Fruit fly (Drosophila melanogaster) whole organism, pupa: ENCODE results near the gene CG11843.

ENCODE experiments used
- CG10348 ChIP-seq: fragments of 200-800 bp; sonication (Bioruptor generic); IDR thresholded peaks from 2 replicates; pipeline ENCODE4 v1.3.6; 2022; ENCODE audit warnings: missing biosample characterization, missing genetic modification characterization
- CG12605 ChIP-seq: fragments of 200-800 bp; sonication (Bioruptor generic); IDR thresholded peaks from 2 replicates; pipeline ENCODE4 v1.3.6; 2022; ENCODE audit warnings: missing biosample characterization, missing genetic modification characterization
- CG13204 ChIP-seq: fragments of 200-800 bp; sonication (Bioruptor generic); optimal IDR thresholded peaks from 2 replicates; lab custom pipeline; 2018; ENCODE audit warnings: missing biosample characterization, mild to moderate bottlenecking, missing genetic modification characterization, moderate library complexity
- CG14655 ChIP-seq: fragments of 200-800 bp; sonication (Bioruptor generic); optimal IDR thresholded peaks from 3 replicates; lab custom pipeline; 2017; ENCODE audit warnings: mild to moderate bottlenecking, missing biosample characterization, missing genetic modification reagents, missing genetic modification characterization
- CG15710 ChIP-seq: fragments of 200-800 bp; sonication (Bioruptor generic); optimal IDR thresholded peaks from 2 replicates; lab custom pipeline; 2018; ENCODE audit warnings: missing biosample characterization, mild to moderate bottlenecking, missing genetic modification characterization, moderate library complexity
- CG17806 ChIP-seq: fragments of 200-800 bp; sonication (Bioruptor generic); optimal IDR thresholded peaks from 2 replicates; lab custom pipeline; 2018; ENCODE audit warnings: missing biosample characterization, mild to moderate bottlenecking, missing genetic modification characterization, moderate library complexity
- CG32121 ChIP-seq: fragments of 200-800 bp; sonication (Bioruptor generic); IDR thresholded peaks from 2 replicates; pipeline ENCODE4 v1.3.6; 2022; ENCODE audit warnings: missing biosample characterization, missing genetic modification characterization
- CG34367 ChIP-seq: fragments of 200-800 bp; sonication (Bioruptor generic); optimal IDR thresholded peaks from 2 replicates; lab custom pipeline; 2018; ENCODE audit warnings: missing biosample characterization, mild to moderate bottlenecking, missing genetic modification characterization
- CG4496 ChIP-seq: fragments of 200-800 bp; sonication (Bioruptor generic); IDR thresholded peaks from 3 replicates; pipeline ENCODE4 v1.3.6; 2022; ENCODE audit warnings: missing biosample characterization, missing genetic modification characterization
- CG8159 ChIP-seq: fragments of 200-800 bp; sonication (Bioruptor generic); optimal IDR thresholded peaks from 3 replicates; lab custom pipeline; 2018; ENCODE audit warnings: missing biosample characterization, mild to moderate bottlenecking, missing genetic modification characterization, moderate library complexity
- CG8301 ChIP-seq: fragments of 200-800 bp; sonication (Bioruptor generic); optimal IDR thresholded peaks from 2 replicates; lab custom pipeline; 2018; ENCODE audit warnings: missing biosample characterization, mild to moderate bottlenecking, missing genetic modification characterization
- CG9948 ChIP-seq: fragments of 200-800 bp; sonication (Bioruptor generic); optimal IDR thresholded peaks from 2 replicates; lab custom pipeline; 2018; ENCODE audit warnings: missing biosample characterization, mild to moderate bottlenecking, missing genetic modification characterization, moderate library complexity
- D1 ChIP-seq: fragments of 200-800 bp; sonication (Bioruptor generic); optimal IDR thresholded peaks from 2 replicates; lab custom pipeline; 2018; ENCODE audit warnings: missing biosample characterization, mild to moderate bottlenecking, missing genetic modification characterization, moderate library complexity
- EcR ChIP-seq: fragments of 200-800 bp; sonication (Bioruptor generic); optimal IDR thresholded peaks from 3 replicates; lab custom pipeline; 2019; ENCODE audit warnings: missing biosample characterization, missing genetic modification characterization, mild to moderate bottlenecking, moderate library complexity, missing genetic modification reagents
- Ets98B ChIP-seq: fragments of 200-800 bp; sonication (Bioruptor generic); IDR thresholded peaks from 2 replicates; pipeline ENCODE4 v1.3.6; 2022; ENCODE audit warnings: missing biosample characterization, missing genetic modification characterization
- Pif1A ChIP-seq: fragments of 200-800 bp; sonication (Bioruptor generic); optimal IDR thresholded peaks from 3 replicates; lab custom pipeline; 2016; ENCODE audit warnings: missing biosample characterization, missing genetic modification characterization
- Pif1B ChIP-seq: fragments of 200-800 bp; sonication (Bioruptor generic); optimal IDR thresholded peaks from 3 replicates; lab custom pipeline; 2016; ENCODE audit warnings: missing biosample characterization, missing genetic modification characterization
- Snoo ChIP-seq: fragments of 200-800 bp; sonication (Bioruptor generic); optimal IDR thresholded peaks from 3 replicates; lab custom pipeline; 2017; ENCODE audit warnings: missing biosample characterization, mild to moderate bottlenecking, missing genetic modification characterization, inconsistent platforms
- fd96Ca ChIP-seq: fragments of 200-800 bp; sonication (Bioruptor generic); IDR thresholded peaks from 3 replicates; pipeline ENCODE4 v1.3.6; 2022; ENCODE audit warnings: missing biosample characterization, missing genetic modification characterization
- gl ChIP-seq: fragments of 200-800 bp; sonication (Bioruptor generic); optimal IDR thresholded peaks from 2 replicates; lab custom pipeline; 2018; ENCODE audit warnings: missing biosample characterization, mild to moderate bottlenecking, missing genetic modification characterization
- rn ChIP-seq: fragments of 200-800 bp; sonication (Bioruptor generic); IDR thresholded peaks from 2 replicates; pipeline ENCODE4 v1.3.6; 2022; ENCODE audit warnings: missing biosample characterization, missing genetic modification characterization

CG11843 gene

DNA sequence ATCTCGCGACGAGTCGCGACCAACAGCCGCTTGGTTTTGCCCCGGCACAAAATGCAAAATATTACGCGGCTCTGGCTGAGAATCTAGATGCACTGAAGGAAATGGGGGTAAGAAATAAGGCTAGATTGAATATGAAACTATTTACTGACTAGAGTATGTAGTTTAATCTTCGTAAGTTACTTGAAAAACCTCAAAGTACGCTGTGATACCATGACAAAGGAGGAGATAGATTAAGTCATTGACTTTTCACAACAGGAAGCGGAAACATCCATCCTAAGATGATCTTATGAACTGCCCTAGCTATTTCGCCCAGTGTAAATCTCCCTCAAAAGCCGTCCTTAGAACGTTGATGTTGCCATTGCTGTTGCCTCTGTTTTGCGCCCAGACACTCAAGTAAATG is 40.0 kb downstream of the CG11843 start:
- TF ChIP-seq fd96Ca (peak; percentile 79), Snoo (peak; percentile 8), CG13204 (peak; percentile 17), CG12605 (GFP tag; lab: Robert Waterston, UW) (peak; percentile 48; the same call in 1 of the 2 replicates), D1 (tag; lab: Kevin White, UChicago) (peak; percentile 27), Pif1A (GFP tag; lab: Kevin White, UChicago) (peak; percentile 65), CG17806 (peak; percentile 81), CG8159 (tag; lab: Kevin White, UChicago) (peak; percentile 78), gl (tag; lab: Kevin White, UChicago) (peak; percentile 57), Ets98B (no peak; the same call in 1 of the 2 replicates), CG10348 (GFP tag; lab: Robert Waterston, UW) (no peak), CG34367 (peak; percentile 70), CG15710 (tag; lab: Kevin White, UChicago) (peak; percentile 66), Pif1B (GFP tag; lab: Kevin White, UChicago) (peak; percentile 32), EcR (no peak), CG32121 (GFP tag; lab: Robert Waterston, UW) (peak; percentile 27; the same call in 1 of the 2 replicates), CG4496 (GFP tag; lab: Robert Waterston, UW) (peak; percentile 62; the same call in 1 of the 3 replicates), CG9948 (tag; lab: Kevin White, UChicago) (peak; percentile 81), CG8301 (tag; lab: Kevin White, UChicago) (peak; percentile 84), rn (no peak), CG14655 (GFP tag; lab: Kevin White, UChicago) (peak; percentile 88)
- TF ChIP-seq, all 21 proteins: peak for 17

DNA sequence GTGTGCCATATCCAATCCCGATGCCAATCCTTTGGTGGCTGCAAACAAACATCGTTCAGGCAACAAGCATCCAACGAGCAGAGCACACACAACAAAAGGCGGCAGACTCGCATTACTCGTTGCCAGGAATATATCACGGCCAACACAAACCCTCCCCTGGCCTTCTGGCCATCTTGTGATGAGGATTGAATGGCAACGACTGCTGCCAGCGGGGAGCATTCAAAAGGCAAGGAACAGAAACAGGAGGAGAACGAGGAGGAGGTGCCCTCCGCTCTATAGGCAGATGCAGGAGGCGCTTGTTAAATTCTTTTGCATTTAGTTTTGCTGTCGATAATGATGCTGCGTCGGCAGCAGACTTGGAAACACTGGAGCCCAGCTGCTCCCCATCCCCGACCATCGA is 41.4 kb downstream of the CG11843 start:
- peak; percentile 51 for TF ChIP-seq EcR
- no peak for TF ChIP-seq CG8159 (tag; lab: Kevin White, UChicago)
- TF ChIP-seq CG4496 (GFP tag; lab: Robert Waterston, UW), result peak; percentile 19; the same call in 1 of the 3 replicates
- peak; percentile 42 for TF ChIP-seq CG13204

DNA sequence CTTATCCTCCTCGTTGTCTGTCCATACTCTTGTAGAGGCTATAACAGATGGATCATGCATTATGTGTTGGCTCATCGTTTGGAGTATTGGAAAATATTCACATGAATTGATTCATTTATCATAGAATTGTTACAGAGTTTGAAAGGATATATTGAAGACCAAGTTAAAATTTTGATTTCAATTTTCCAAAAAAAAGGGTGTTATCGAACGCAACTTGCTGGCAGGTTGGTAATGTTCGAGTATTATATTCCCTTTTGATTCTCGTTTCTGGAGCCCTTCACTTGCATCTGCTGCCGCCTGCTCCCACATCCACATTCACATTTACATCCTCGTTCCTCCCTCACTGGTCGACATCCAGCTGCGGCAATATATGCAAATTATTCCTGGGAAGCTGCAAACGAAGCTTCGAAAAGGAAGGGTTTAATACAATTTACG is 41.9 kb downstream of the CG11843 start:
- peak; percentile 83 for TF ChIP-seq CG17806
- TF ChIP-seq CG13204, result no peak
- peak; percentile 90 for TF ChIP-seq CG15710 (tag; lab: Kevin White, UChicago)
- no peak for TF ChIP-seq Pif1A (GFP tag; lab: Kevin White, UChicago)
- no peak for TF ChIP-seq CG14655 (GFP tag; lab: Kevin White, UChicago)
- peak; percentile 75 for TF ChIP-seq CG4496 (GFP tag; lab: Robert Waterston, UW)
- TF ChIP-seq fd96Ca, result 0 out of 3 replicates have a peak, but pooled peaks have one; percentile 39
- TF ChIP-seq Snoo, result no peak
- TF ChIP-seq CG8301 (tag; lab: Kevin White, UChicago), result no peak
- TF ChIP-seq CG32121 (GFP tag; lab: Robert Waterston, UW), result no peak
- 0 out of 2 replicates have a peak, but pooled peaks have one; percentile 23 for TF ChIP-seq rn
- peak; percentile 71 for TF ChIP-seq gl (tag; lab: Kevin White, UChicago)
- TF ChIP-seq CG34367, result peak; percentile 86
- no peak for TF ChIP-seq Pif1B (GFP tag; lab: Kevin White, UChicago)
- peak; percentile 48 for TF ChIP-seq Ets98B
- no peak for TF ChIP-seq D1 (tag; lab: Kevin White, UChicago)
- TF ChIP-seq CG12605 (GFP tag; lab: Robert Waterston, UW), result peak; percentile 34; the same call in 1 of the 2 replicates
- TF ChIP-seq CG9948 (tag; lab: Kevin White, UChicago), result peak; percentile 78
- peak; percentile 87 for TF ChIP-seq CG8159 (tag; lab: Kevin White, UChicago)
- no peak for TF ChIP-seq EcR
- TF ChIP-seq CG10348 (GFP tag; lab: Robert Waterston, UW), result no peak

DNA sequence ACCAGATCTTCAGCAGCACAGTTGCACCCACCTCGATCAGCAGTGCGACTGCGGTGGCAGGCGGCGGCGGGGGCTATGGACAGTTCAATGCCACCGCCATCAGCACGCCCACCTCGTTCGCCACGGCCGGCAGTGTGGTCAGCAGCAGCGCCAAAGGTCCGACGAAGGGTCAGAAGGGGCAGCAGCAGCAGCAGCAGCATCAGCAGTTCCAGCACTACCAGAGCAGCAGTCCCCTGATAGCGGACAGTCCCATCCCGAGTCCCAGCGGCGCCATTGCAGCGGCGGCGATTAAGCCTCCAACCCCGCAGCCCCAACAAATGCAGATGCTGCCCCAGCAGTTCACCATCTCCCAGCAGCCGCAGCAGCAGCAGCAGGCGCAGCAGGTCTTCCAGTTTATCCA is 43.9 kb downstream of the CG11843 start:
- TF ChIP-seq CG8159 (tag; lab: Kevin White, UChicago), result no peak
- no peak for TF ChIP-seq CG4496 (GFP tag; lab: Robert Waterston, UW)
- TF ChIP-seq CG10348 (GFP tag; lab: Robert Waterston, UW), result no peak
- TF ChIP-seq Pif1B (GFP tag; lab: Kevin White, UChicago), result no peak
- TF ChIP-seq D1 (tag; lab: Kevin White, UChicago), result no peak
- TF ChIP-seq Pif1A (GFP tag; lab: Kevin White, UChicago), result no peak
- TF ChIP-seq CG15710 (tag; lab: Kevin White, UChicago), result no peak
- TF ChIP-seq Snoo, result no peak
- TF ChIP-seq EcR, result no peak
- TF ChIP-seq CG17806, result no peak
- no peak for TF ChIP-seq Ets98B
- no peak for TF ChIP-seq CG9948 (tag; lab: Kevin White, UChicago)
- no peak for TF ChIP-seq CG8301 (tag; lab: Kevin White, UChicago)
- TF ChIP-seq rn, result no peak
- no peak for TF ChIP-seq CG34367

DNA sequence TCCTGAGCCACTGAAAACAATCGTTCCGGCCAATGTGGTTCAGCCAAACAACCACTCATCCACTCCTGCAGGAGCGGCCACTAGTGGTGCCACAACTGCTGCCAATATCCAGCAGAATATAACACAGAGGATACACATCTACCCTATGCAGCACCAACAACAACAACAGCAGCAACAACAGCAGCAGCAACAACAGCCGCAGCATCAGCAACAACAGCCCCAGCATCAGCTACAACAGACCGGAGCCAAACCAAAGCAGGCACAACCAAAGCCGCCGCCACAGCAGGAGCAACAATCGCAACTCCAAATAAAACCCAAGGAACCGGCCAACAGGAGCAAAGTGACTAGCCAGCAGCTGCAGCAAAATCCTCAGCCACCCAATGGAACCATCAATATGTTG is 49.1 kb downstream of the CG11843 start:
- TF ChIP-seq rn, result no peak
- TF ChIP-seq Pif1B (GFP tag; lab: Kevin White, UChicago), result no peak
- TF ChIP-seq CG10348 (GFP tag; lab: Robert Waterston, UW), result no peak
- TF ChIP-seq CG32121 (GFP tag; lab: Robert Waterston, UW), result no peak
- no peak for TF ChIP-seq EcR
- TF ChIP-seq CG15710 (tag; lab: Kevin White, UChicago), result no peak
- no peak for TF ChIP-seq CG34367
- TF ChIP-seq CG9948 (tag; lab: Kevin White, UChicago), result no peak
- no peak for TF ChIP-seq CG17806
- no peak for TF ChIP-seq gl (tag; lab: Kevin White, UChicago)
- TF ChIP-seq Pif1A (GFP tag; lab: Kevin White, UChicago), result no peak
- TF ChIP-seq CG8301 (tag; lab: Kevin White, UChicago), result no peak
- TF ChIP-seq CG4496 (GFP tag; lab: Robert Waterston, UW), result no peak
- no peak for TF ChIP-seq D1 (tag; lab: Kevin White, UChicago)
- TF ChIP-seq fd96Ca, result no peak
- no peak for TF ChIP-seq CG14655 (GFP tag; lab: Kevin White, UChicago)
- TF ChIP-seq Ets98B, result no peak
- no peak for TF ChIP-seq CG13204
- no peak for TF ChIP-seq CG12605 (GFP tag; lab: Robert Waterston, UW)
- no peak for TF ChIP-seq Snoo
- TF ChIP-seq, all 21 proteins: peak for 0
